Worm (Caenorhabditis elegans) whole organism, young adult: ENCODE results near the gene lev-8.

Source experiments
- C17E4.6 ChIP-seq: fragments of 200-800 bp; sonication (Bioruptor generic); IDR thresholded peaks from 2 replicates; pipeline ENCODE4 v1.3.6; 2022; ENCODE audit warnings: missing genetic modification reagents, missing genetic modification characterization, missing compliant biosample characterization
- D2030.7 ChIP-seq: fragments of 200-800 bp; sonication (Bioruptor generic); IDR thresholded peaks from 2 replicates; pipeline ENCODE4 v1.3.6; 2022; ENCODE audit warnings: missing genetic modification reagents, missing genetic modification characterization, missing compliant biosample characterization
- F33H1.4 ChIP-seq: fragments of 200-800 bp; sonication (Bioruptor generic); IDR thresholded peaks from 2 replicates; pipeline ENCODE4 v1.3.6; 2022; ENCODE audit warnings: missing genetic modification reagents, missing genetic modification characterization, missing compliant biosample characterization
- F37B4.10 ChIP-seq: fragments of 200-800 bp; sonication (Bioruptor generic); IDR thresholded peaks from 2 replicates; pipeline ENCODE4 v1.3.6; 2022; ENCODE audit warnings: missing genetic modification characterization, missing compliant biosample characterization
- F49E8.2 ChIP-seq: sonication (generic microtip); optimal IDR thresholded peaks from 3 replicates; lab custom pipeline; 2017; ENCODE audit warnings: missing genetic modification characterization, mild to moderate bottlenecking, missing compliant biosample characterization, antibody characterized with exemption, moderate library complexity; ENCODE audit not compliant: insufficient read depth
- F57C9.4 ChIP-seq: sonication (generic microtip); optimal IDR thresholded peaks from 2 replicates; lab custom pipeline; 2017; ENCODE audit warnings: mild to moderate bottlenecking, missing genetic modification characterization, missing compliant biosample characterization
- K12H6.12 ChIP-seq: fragments of 200-800 bp; sonication (Bioruptor generic); optimal IDR thresholded peaks from 2 replicates; lab custom pipeline; 2018; ENCODE audit warnings: mild to moderate bottlenecking, missing genetic modification characterization, missing compliant biosample characterization
- Y53G8AR.9 ChIP-seq: fragments of 200-800 bp; sonication (Bioruptor generic); conservative IDR thresholded peaks from 2 replicates; pipeline ENCODE4 v1.3.6; 2022; ENCODE audit warnings: missing genetic modification reagents, missing genetic modification characterization, missing compliant biosample characterization
- akir-1 ChIP-seq: fragments of 200-800 bp; sonication (Bioruptor generic); optimal IDR thresholded peaks from 2 replicates; lab custom pipeline; 2018; ENCODE audit warnings: mild to moderate bottlenecking, missing genetic modification characterization, moderate library complexity, missing compliant biosample characterization
- atf-7 ChIP-seq: sonication (generic microtip); optimal IDR thresholded peaks from 2 replicates; lab custom pipeline; 2017; ENCODE audit warnings: mild to moderate bottlenecking, missing genetic modification characterization, missing compliant biosample characterization
- ceh-27 ChIP-seq: fragments of 200-800 bp; sonication (Bioruptor generic); optimal IDR thresholded peaks from 2 replicates; lab custom pipeline; 2018; ENCODE audit warnings: mild to moderate bottlenecking, missing genetic modification characterization, moderate library complexity, missing compliant biosample characterization
- ceh-91 ChIP-seq: fragments of 200-800 bp; sonication (Bioruptor generic); IDR thresholded peaks from 2 replicates; pipeline ENCODE4 v1.3.6; 2022; ENCODE audit warnings: missing genetic modification reagents, missing genetic modification characterization, missing compliant biosample characterization
- efl-1 ChIP-seq: fragments of 150-350 bp; optimal IDR thresholded peaks from 2 replicates; lab custom pipeline; 2014; ENCODE audit warnings: missing biosample characterization, missing genetic modification reagents, missing genetic modification characterization
- egl-44 ChIP-seq: fragments of 200-800 bp; sonication (Bioruptor generic); IDR thresholded peaks from 2 replicates; pipeline ENCODE4 v1.3.6; 2022; ENCODE audit warnings: missing genetic modification reagents, missing genetic modification characterization, missing compliant biosample characterization
- ekl-4 ChIP-seq: fragments of 200-800 bp; sonication (Bioruptor generic); IDR thresholded peaks from 2 replicates; pipeline ENCODE4 v1.3.6; 2022; ENCODE audit warnings: missing genetic modification reagents, missing genetic modification characterization, missing compliant biosample characterization
- gei-17 ChIP-seq: fragments of 200-800 bp; sonication (Bioruptor generic); optimal IDR thresholded peaks from 2 replicates; lab custom pipeline; 2018; ENCODE audit warnings: mild to moderate bottlenecking, missing genetic modification characterization, missing compliant biosample characterization
- hlh-26 ChIP-seq: fragments of 200-800 bp; sonication (Bioruptor generic); conservative IDR thresholded peaks from 2 replicates; pipeline ENCODE4 v1.3.6; 2022; ENCODE audit warnings: missing genetic modification reagents, missing genetic modification characterization, missing compliant biosample characterization
- hmg-1.2 ChIP-seq: fragments of 200-800 bp; sonication (Bioruptor generic); IDR thresholded peaks from 2 replicates; pipeline ENCODE4 v1.3.6; 2022; ENCODE audit warnings: missing genetic modification reagents, missing genetic modification characterization, missing compliant biosample characterization
- hrde-1 ChIP-seq: sonication (generic microtip); optimal IDR thresholded peaks from 2 replicates; lab custom pipeline; 2016; ENCODE audit warnings: missing genetic modification characterization, mild to moderate bottlenecking, missing compliant biosample characterization, moderate library complexity, missing genotype, missing genetic modification reagents, borderline replicate concordance
- hsf-1 ChIP-seq: fragments of 200-800 bp; sonication (Bioruptor generic); IDR thresholded peaks from 2 replicates; pipeline ENCODE4 v1.3.6; 2022; ENCODE audit warnings: missing genetic modification reagents, missing genetic modification characterization, missing compliant biosample characterization
- let-526 ChIP-seq: fragments of 200-800 bp; sonication (Bioruptor generic); IDR thresholded peaks from 2 replicates; pipeline ENCODE4 v1.3.6; 2022; ENCODE audit warnings: missing genetic modification reagents, missing genetic modification characterization, missing compliant biosample characterization
- let-607 ChIP-seq, 2 experiments: fragments of 200-800 bp in 1 of 2; sonication (Bioruptor generic) in 1 of 2; sonication (generic microtip) in 1 of 2; optimal IDR thresholded peaks; 2 replicates each; lab custom pipeline; 2016 to 2018; ENCODE audit warnings: mild to moderate bottlenecking in 2 of 2, missing compliant biosample characterization in 2 of 2, missing genetic modification characterization in 2 of 2, moderate library complexity in 2 of 2, missing genotype in 1 of 2
- lin-35 ChIP-seq, 3 experiments: fragments of 150-350 bp in 2 of 3; sonication (generic microtip) in 1 of 3; optimal IDR thresholded peaks; 2 replicates each; lab custom pipeline; 2014 to 2018; ENCODE audit warnings: missing biosample characterization in 3 of 3, missing genetic modification characterization in 3 of 3, missing genetic modification reagents in 3 of 3
- lin-54 ChIP-seq: fragments of 200-800 bp; sonication (Bioruptor generic); optimal IDR thresholded peaks from 2 replicates; lab custom pipeline; 2018; ENCODE audit warnings: mild to moderate bottlenecking, missing genetic modification characterization, missing compliant biosample characterization
- lir-1 ChIP-seq: fragments of 200-800 bp; sonication (Bioruptor generic); conservative IDR thresholded peaks from 2 replicates; pipeline ENCODE4 v1.3.6; 2022; ENCODE audit warnings: missing genetic modification reagents, missing genetic modification characterization, missing compliant biosample characterization
- lsl-1 ChIP-seq: fragments of 200-800 bp; sonication (Bioruptor generic); optimal IDR thresholded peaks from 2 replicates; lab custom pipeline; 2018; ENCODE audit warnings: mild to moderate bottlenecking, missing genetic modification characterization, moderate library complexity, missing compliant biosample characterization
- lsy-27 ChIP-seq: sonication (generic microtip); optimal IDR thresholded peaks from 2 replicates; lab custom pipeline; 2017; ENCODE audit warnings: missing genetic modification characterization, mild to moderate bottlenecking, missing compliant biosample characterization, antibody characterized with exemption, missing genotype, borderline replicate concordance; ENCODE audit not compliant: insufficient read depth
- madf-10 ChIP-seq: sonication (generic microtip); optimal IDR thresholded peaks from 2 replicates; lab custom pipeline; 2016; ENCODE audit warnings: mild to moderate bottlenecking, missing genetic modification characterization, missing compliant biosample characterization
- madf-8 ChIP-seq: fragments of 200-800 bp; sonication (Bioruptor generic); conservative IDR thresholded peaks from 2 replicates; pipeline ENCODE4 v1.3.6; 2022; ENCODE audit warnings: missing genetic modification reagents, missing genetic modification characterization, missing compliant biosample characterization
- mcd-1 ChIP-seq: fragments of 200-800 bp; sonication (Bioruptor generic); IDR thresholded peaks from 2 replicates; pipeline ENCODE4 v1.3.6; 2022; ENCODE audit warnings: missing genetic modification reagents, missing genetic modification characterization, missing compliant biosample characterization
- mxl-1 ChIP-seq: sonication (generic microtip); optimal IDR thresholded peaks from 2 replicates; lab custom pipeline; 2016; ENCODE audit warnings: missing genetic modification characterization, missing compliant biosample characterization
- nhr-120 ChIP-seq: fragments of 200-800 bp; sonication (Bioruptor generic); IDR thresholded peaks from 2 replicates; pipeline ENCODE4 v1.3.6; 2022; ENCODE audit warnings: missing genetic modification characterization, missing compliant biosample characterization
- nhr-179 ChIP-seq: sonication (generic microtip); optimal IDR thresholded peaks from 2 replicates; lab custom pipeline; 2016; ENCODE audit warnings: mild to moderate bottlenecking, missing genetic modification characterization, missing compliant biosample characterization
- pha-4 ChIP-seq: fragments of 150-350 bp; sonication (generic microtip); optimal IDR thresholded peaks from 2 replicates; lab custom pipeline; 2014; ENCODE audit warnings: missing biosample characterization, missing genetic modification reagents, missing genetic modification characterization
- rec-8 ChIP-seq, 2 experiments: sonication (generic microtip); optimal IDR thresholded peaks; 2 replicates each; lab custom pipeline; 2016; ENCODE audit warnings: mild to moderate bottlenecking in 2 of 2, missing genetic modification characterization in 2 of 2, missing genetic modification reagents in 2 of 2, missing genotype in 2 of 2, missing biosample characterization in 1 of 2, missing compliant biosample characterization in 1 of 2, moderate library complexity in 1 of 2
- sdz-38 ChIP-seq: sonication (generic microtip); optimal IDR thresholded peaks from 2 replicates; lab custom pipeline; 2016; ENCODE audit warnings: missing genotype, missing genetic modification characterization, missing compliant biosample characterization
- sea-2 ChIP-seq: fragments of 200-800 bp; sonication (Bioruptor generic); IDR thresholded peaks from 2 replicates; pipeline ENCODE4 v1.3.6; 2022; ENCODE audit warnings: missing genetic modification characterization, missing compliant biosample characterization
- snpc-3.4 ChIP-seq: sonication (generic microtip); optimal IDR thresholded peaks from 2 replicates; lab custom pipeline; 2017; ENCODE audit warnings: missing genetic modification characterization, mild to moderate bottlenecking, missing compliant biosample characterization, antibody characterized with exemption, moderate library complexity, missing genotype, missing genetic modification reagents
- snpc-4 ChIP-seq, 5 experiments: fragments of 150-350 bp in 1 of 5; sonication (generic microtip) in 4 of 5; optimal IDR thresholded peaks; 2 replicates each; lab custom pipeline; 2014 to 2018; ENCODE audit warnings: missing genetic modification characterization in 5 of 5, missing biosample characterization in 3 of 5, antibody characterized with exemption in 2 of 5, mild to moderate bottlenecking in 2 of 5, missing compliant biosample characterization in 2 of 5, missing genotype in 2 of 5, moderate library complexity in 2 of 5, missing genetic modification reagents in 1 of 5
- somi-1 ChIP-seq: fragments of 200-800 bp; sonication (Bioruptor generic); optimal IDR thresholded peaks from 2 replicates; lab custom pipeline; 2018; ENCODE audit warnings: mild to moderate bottlenecking, missing genetic modification characterization, missing compliant biosample characterization
- tbx-9 ChIP-seq: sonication (generic microtip); optimal IDR thresholded peaks from 2 replicates; lab custom pipeline; 2016; ENCODE audit warnings: borderline replicate concordance, missing genetic modification characterization, inconsistent platforms, missing compliant biosample characterization
- unc-130 ChIP-seq: sonication (generic microtip); optimal IDR thresholded peaks from 2 replicates; lab custom pipeline; 2016; ENCODE audit warnings: missing genetic modification reagents, missing genetic modification characterization, missing compliant biosample characterization
- zfh-2 ChIP-seq: fragments of 200-800 bp; sonication (Bioruptor generic); conservative IDR thresholded peaks from 2 replicates; pipeline ENCODE4 v1.3.6; 2022; ENCODE audit warnings: missing genetic modification reagents, missing genetic modification characterization, missing compliant biosample characterization
- ztf-22 ChIP-seq: fragments of 200-800 bp; sonication (Bioruptor generic); optimal IDR thresholded peaks from 2 replicates; lab custom pipeline; 2018; ENCODE audit warnings: mild to moderate bottlenecking, missing genetic modification characterization, moderate library complexity, missing compliant biosample characterization
- ztf-25 ChIP-seq: fragments of 200-800 bp; sonication (Bioruptor generic); IDR thresholded peaks from 2 replicates; pipeline ENCODE4 v1.3.6; 2022; ENCODE audit warnings: missing genetic modification reagents, missing genetic modification characterization, missing compliant biosample characterization

Gene lev-8

DNA sequence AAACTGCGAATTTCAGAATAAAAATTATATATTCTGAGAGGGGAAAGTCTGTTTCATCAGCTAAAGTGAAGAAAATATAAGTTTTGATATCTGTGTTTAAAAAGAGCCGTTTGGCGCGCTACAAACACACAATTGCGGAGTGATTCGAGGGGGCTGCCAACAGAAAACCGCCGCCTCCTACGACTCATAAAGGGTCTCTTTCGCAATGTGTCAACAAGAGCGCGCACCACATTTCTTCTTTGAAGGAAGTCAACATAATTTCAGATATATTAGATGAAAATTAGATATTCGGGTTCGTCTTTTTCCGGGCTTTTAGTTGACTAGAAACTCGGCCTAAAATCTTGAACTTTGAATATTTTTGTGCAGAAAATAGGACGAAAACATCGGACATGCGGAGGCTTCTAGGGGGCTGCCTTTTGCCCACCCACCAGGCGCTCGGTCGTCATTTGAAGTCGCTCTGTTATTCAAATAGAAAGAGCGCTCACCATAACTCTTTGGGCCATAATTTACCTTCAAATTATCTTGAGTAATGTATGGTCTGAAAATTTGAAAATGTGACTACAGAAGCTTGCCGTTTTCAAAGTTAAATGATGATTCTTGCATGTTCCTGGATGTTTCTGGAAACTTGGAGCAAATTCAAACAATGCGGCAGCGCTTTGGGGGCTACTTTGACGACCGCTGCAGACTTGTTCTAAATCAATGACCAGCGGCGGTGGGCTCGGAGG, 45.2 kb downstream of the lev-8 start (continued):
- TF ChIP-seq ztf-22 (GFP tag; lab: Kevin White, UChicago) (peak; percentile 74), hlh-26 (GFP tag; lab: Robert Waterston, UW) (no peak), lsy-27 (tag; lab: Kevin White, UChicago) (no peak), lin-35 (GFP tag; optimal IDR thresholded peaks at IDR 0.05; lab: Kevin White, UChicago) (peak in 2 of 3 experiments; percentile 62 to 75), ceh-27 (peak; percentile 40), unc-130 (no peak), F57C9.4 (tag; lab: Kevin White, UChicago) (peak; percentile 77), madf-8 (GFP tag; lab: Robert Waterston, UW) (no peak), sea-2 (GFP tag; lab: Robert Waterston, UW) (peak; percentile 92), let-526 (GFP tag; lab: Robert Waterston, UW) (peak; percentile 69; the same call in 1 of the 2 replicates), tbx-9 (no peak), ceh-91 (no peak), pha-4 (tag; lab: Kevin White, UChicago) (no peak), nhr-179 (tag; lab: Kevin White, UChicago) (no peak), zfh-2 (peak; percentile 81), gei-17 (GFP tag; lab: Kevin White, UChicago) (peak; percentile 90), mxl-1 (tag; lab: Kevin White, UChicago) (peak; percentile 33), lir-1 (GFP tag; lab: Robert Waterston, UW) (peak; percentile 55), K12H6.12 (tag; lab: Kevin White, UChicago) (peak; percentile 99), nhr-120 (no peak), madf-10 (peak; percentile 90), snpc-3.4 (no peak), snpc-4 (GFP tag; optimal IDR thresholded peaks at IDR 0.05; lab: Kevin White, UChicago) (peak; percentile 62), snpc-4 (tag; optimal IDR thresholded peaks at IDR 0.05; lab: Kevin White, UChicago) (peak in 2 of 4 experiments; percentile 81 to 82), Y53G8AR.9 (GFP tag; lab: Robert Waterston, UW) (peak; percentile 89; the same call in 1 of the 2 replicates), efl-1 (GFP tag; lab: Kevin White, UChicago) (peak; percentile 37), lsl-1 (GFP tag; lab: Kevin White, UChicago) (peak; percentile 17), hsf-1 (no peak), lin-54 (GFP tag; lab: Kevin White, UChicago) (peak; percentile 75), F37B4.10 (0 out of 2 replicates have a peak, but pooled peaks have one; percentile 35), ekl-4 (GFP tag; lab: Robert Waterston, UW) (peak; percentile 82), rec-8 (tag; optimal IDR thresholded peaks at IDR 0.05; lab: Kevin White, UChicago) (no peak), D2030.7 (GFP tag; lab: Robert Waterston, UW) (no peak), egl-44 (GFP tag; lab: Robert Waterston, UW) (no peak), sdz-38 (tag; lab: Kevin White, UChicago) (no peak), C17E4.6 (GFP tag; lab: Robert Waterston, UW) (peak; percentile 40; the same call in 1 of the 2 replicates), somi-1 (peak; percentile 99), hrde-1 (tag; lab: Kevin White, UChicago) (no peak), let-607 (tag; optimal IDR thresholded peaks at IDR 0.05; lab: Kevin White, UChicago) (peak; percentile 86 to 87), F49E8.2 (tag; lab: Kevin White, UChicago) (no peak), F33H1.4 (GFP tag; lab: Robert Waterston, UW) (peak; percentile 7; the same call in 1 of the 2 replicates), mcd-1 (GFP tag; lab: Robert Waterston, UW) (peak; percentile 77), atf-7 (peak; percentile 98), ztf-25 (GFP tag; lab: Robert Waterston, UW) (peak; percentile 58; the same call in 1 of the 2 replicates), hmg-1.2 (GFP tag; lab: Robert Waterston, UW) (peak; percentile 79), akir-1 (GFP tag; lab: Kevin White, UChicago) (no peak)
